Worm (Caenorhabditis elegans): Measurements from ENCODE around the gene mps-1.
A peak's percentile ranks its signal among the peaks of the same experiment; 100 is the strongest.

The mps-1 gene

DNA sequence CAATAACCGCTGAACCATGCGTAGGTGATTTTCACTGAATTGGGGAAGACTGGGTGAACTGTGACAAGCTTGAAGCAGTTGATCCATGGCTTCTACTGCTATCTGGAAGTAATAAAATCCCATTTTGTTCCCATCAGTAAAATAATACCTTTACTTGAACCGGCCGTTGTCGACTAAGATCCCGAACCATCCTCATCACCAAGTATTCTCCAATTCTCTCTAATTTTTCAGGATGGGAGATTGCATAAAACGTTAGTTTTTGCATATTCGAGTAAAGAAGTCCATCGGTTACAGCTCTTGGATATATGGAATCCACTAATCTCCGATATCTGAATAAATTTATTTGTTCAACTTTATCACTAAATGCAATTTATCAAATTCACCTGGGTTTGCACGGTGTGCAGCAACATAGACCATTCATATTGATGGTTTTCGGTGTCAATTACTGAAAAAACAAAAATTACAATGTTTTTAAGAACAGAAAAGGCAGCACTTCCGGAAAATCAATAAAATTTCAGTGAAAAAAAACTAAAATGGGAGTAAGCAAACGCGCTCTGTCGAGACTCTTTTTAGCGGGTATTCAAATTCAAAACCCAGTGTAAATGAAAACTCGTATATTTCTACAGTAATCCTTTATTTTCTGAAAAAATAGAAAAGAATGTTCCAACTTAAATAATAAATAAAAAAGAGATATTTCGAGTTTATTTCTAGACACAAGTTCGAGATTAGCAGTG is 26.7 kb upstream of the mps-1 start, which contains the start of gene efr-3 (continued):
- TF ChIP-seq B0035.1 (tag; optimal IDR thresholded peaks at IDR 0.05) (no peak), lin-54 (GFP tag; optimal IDR thresholded peaks at IDR 0.05) (peak; percentile 84)

DNA sequence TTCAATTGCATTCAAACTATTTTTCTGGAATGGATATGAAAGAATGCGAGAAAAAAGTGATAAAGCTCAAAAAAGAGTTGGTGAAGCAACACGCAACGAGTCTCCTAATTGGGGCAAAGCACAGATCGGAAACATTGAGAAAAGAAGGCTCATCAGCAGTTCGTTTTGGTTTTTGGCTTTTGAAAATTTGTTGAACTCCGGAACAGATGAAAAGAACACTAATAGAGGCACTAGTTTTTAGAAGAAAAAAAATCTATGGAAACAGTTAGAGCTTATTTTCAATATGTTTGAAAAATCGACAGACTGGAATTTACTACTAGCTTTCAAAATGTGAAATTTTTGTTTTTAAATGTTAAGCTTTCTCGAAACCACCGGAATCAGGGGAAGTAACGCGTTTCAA is 17.7 kb upstream of the mps-1 start:
- TF ChIP-seq madf-6 (GFP tag; IDR thresholded peaks at IDR 0.05) (no peak), mxl-1 (tag; optimal IDR thresholded peaks at IDR 0.05) (no peak), xnd-1 (tag; optimal IDR thresholded peaks at IDR 0.05) (no peak), rpc-1 (optimal IDR thresholded peaks at IDR 0.05) (no peak), rpc-1 (tag; optimal IDR thresholded peaks at IDR 0.05) (no peak), B0261.1 (tag; optimal IDR thresholded peaks at IDR 0.05) (no peak), Y79H2A.3 (GFP tag; conservative IDR thresholded peaks at IDR 0.05) (no peak), aptf-2 (GFP tag; conservative IDR thresholded peaks at IDR 0.05) (no peak), gei-17 (GFP tag; optimal IDR thresholded peaks at IDR 0.05) (no peak), atf-7 (tag; optimal IDR thresholded peaks at IDR 0.05) (no peak), sptf-2 (GFP tag; optimal IDR thresholded peaks at IDR 0.05) (no peak), unc-62 (GFP tag; optimal IDR thresholded peaks at IDR 0.05) (no peak), F22D6.2 (tag; optimal IDR thresholded peaks at IDR 0.05) (no peak), bed-2 (GFP tag; IDR thresholded peaks at IDR 0.05) (no peak), T07F8.4 (tag; optimal IDR thresholded peaks at IDR 0.05) (no peak), cebp-1 (GFP tag; IDR thresholded peaks at IDR 0.05) (no peak), cebp-1 (tag; optimal IDR thresholded peaks at IDR 0.05) (no peak), dpff-1 (tag; optimal IDR thresholded peaks at IDR 0.05) (no peak), hlh-26 (GFP tag; conservative IDR thresholded peaks at IDR 0.05) (no peak), snpc-1.1 (tag; optimal IDR thresholded peaks at IDR 0.05; ENCODE audit: insufficient read depth) (no peak), ztf-3 (GFP tag; optimal IDR thresholded peaks at IDR 0.05) (no peak), ztf-28 (GFP tag; IDR thresholded peaks at IDR 0.05) (no peak)

DNA sequence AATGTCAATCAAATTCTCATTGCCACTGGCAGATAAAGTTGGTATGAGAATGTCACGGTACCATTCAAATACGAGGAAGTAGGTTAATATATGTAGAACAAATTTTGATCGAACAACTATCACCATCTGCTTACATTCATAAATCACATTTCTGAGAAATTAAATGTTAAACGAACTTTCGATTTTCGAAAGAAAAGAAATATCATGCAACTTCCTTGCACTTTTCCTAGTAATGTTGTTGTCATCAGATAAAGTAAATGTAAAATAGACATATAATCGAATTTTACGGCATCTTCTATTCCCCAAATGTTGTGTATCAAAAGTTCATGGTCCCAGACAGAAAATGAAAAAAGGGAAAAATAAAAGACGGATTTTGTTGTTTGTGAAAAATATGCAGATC is 17.3 kb upstream of the mps-1 start:
- TF ChIP-seq aptf-2 (GFP tag; conservative IDR thresholded peaks at IDR 0.05): no peak
- no peak for TF ChIP-seq D2030.7 (GFP tag; IDR thresholded peaks at IDR 0.05)
- no peak for TF ChIP-seq lsy-27 (tag; optimal IDR thresholded peaks at IDR 0.05; ENCODE audit: borderline replicate concordance, insufficient read depth)
- TF ChIP-seq F57A8.1 (GFP tag; optimal IDR thresholded peaks at IDR 0.05): no peak
- TF ChIP-seq dox-1 (GFP tag; IDR thresholded peaks at IDR 0.05): no peak
- no peak for TF ChIP-seq ztf-18 (tag; optimal IDR thresholded peaks at IDR 0.05)
- TF ChIP-seq F52B5.7 (tag; optimal IDR thresholded peaks at IDR 0.05): no peak
- TF ChIP-seq unc-130 (GFP tag; optimal IDR thresholded peaks at IDR 0.05): no peak
- TF ChIP-seq C17E4.6 (GFP tag; IDR thresholded peaks at IDR 0.05): no peak
- TF ChIP-seq tbp1 (GFP tag; optimal IDR thresholded peaks at IDR 0.05): no peak
- no peak for TF ChIP-seq B0019.2 (GFP tag; conservative IDR thresholded peaks at IDR 0.05)
- TF ChIP-seq him-1 (tag; optimal IDR thresholded peaks at IDR 0.05): no peak
- no peak for TF ChIP-seq let-526 (GFP tag; IDR thresholded peaks at IDR 0.05)
- no peak for TF ChIP-seq dpl-1 (GFP tag; optimal IDR thresholded peaks at IDR 0.05)

All from whole organism, young adult.